Fruit fly (Drosophila melanogaster) whole organism, pupa: Measurements from ENCODE around the gene Ilp1.

ENCODE experiments used
- CG10348 ChIP-seq: fragments of 200-800 bp; sonication (Bioruptor generic); IDR thresholded peaks from 2 replicates; pipeline ENCODE4 v1.3.6; 2022; ENCODE audit warnings: missing biosample characterization, missing genetic modification characterization
- CG12605 ChIP-seq: fragments of 200-800 bp; sonication (Bioruptor generic); IDR thresholded peaks from 2 replicates; pipeline ENCODE4 v1.3.6; 2022; ENCODE audit warnings: missing biosample characterization, missing genetic modification characterization
- CG13204 ChIP-seq: fragments of 200-800 bp; sonication (Bioruptor generic); optimal IDR thresholded peaks from 2 replicates; lab custom pipeline; 2018; ENCODE audit warnings: missing biosample characterization, mild to moderate bottlenecking, missing genetic modification characterization, moderate library complexity
- CG14655 ChIP-seq: fragments of 200-800 bp; sonication (Bioruptor generic); optimal IDR thresholded peaks from 3 replicates; lab custom pipeline; 2017; ENCODE audit warnings: mild to moderate bottlenecking, missing biosample characterization, missing genetic modification reagents, missing genetic modification characterization
- CG15710 ChIP-seq: fragments of 200-800 bp; sonication (Bioruptor generic); optimal IDR thresholded peaks from 2 replicates; lab custom pipeline; 2018; ENCODE audit warnings: missing biosample characterization, mild to moderate bottlenecking, missing genetic modification characterization, moderate library complexity
- CG17806 ChIP-seq: fragments of 200-800 bp; sonication (Bioruptor generic); optimal IDR thresholded peaks from 2 replicates; lab custom pipeline; 2018; ENCODE audit warnings: missing biosample characterization, mild to moderate bottlenecking, missing genetic modification characterization, moderate library complexity
- CG32121 ChIP-seq: fragments of 200-800 bp; sonication (Bioruptor generic); IDR thresholded peaks from 2 replicates; pipeline ENCODE4 v1.3.6; 2022; ENCODE audit warnings: missing biosample characterization, missing genetic modification characterization
- CG34367 ChIP-seq: fragments of 200-800 bp; sonication (Bioruptor generic); optimal IDR thresholded peaks from 2 replicates; lab custom pipeline; 2018; ENCODE audit warnings: missing biosample characterization, mild to moderate bottlenecking, missing genetic modification characterization
- CG4496 ChIP-seq: fragments of 200-800 bp; sonication (Bioruptor generic); IDR thresholded peaks from 3 replicates; pipeline ENCODE4 v1.3.6; 2022; ENCODE audit warnings: missing biosample characterization, missing genetic modification characterization
- CG8159 ChIP-seq: fragments of 200-800 bp; sonication (Bioruptor generic); optimal IDR thresholded peaks from 3 replicates; lab custom pipeline; 2018; ENCODE audit warnings: missing biosample characterization, mild to moderate bottlenecking, missing genetic modification characterization, moderate library complexity
- CG8301 ChIP-seq: fragments of 200-800 bp; sonication (Bioruptor generic); optimal IDR thresholded peaks from 2 replicates; lab custom pipeline; 2018; ENCODE audit warnings: missing biosample characterization, mild to moderate bottlenecking, missing genetic modification characterization
- CG9948 ChIP-seq: fragments of 200-800 bp; sonication (Bioruptor generic); optimal IDR thresholded peaks from 2 replicates; lab custom pipeline; 2018; ENCODE audit warnings: missing biosample characterization, mild to moderate bottlenecking, missing genetic modification characterization, moderate library complexity
- D1 ChIP-seq: fragments of 200-800 bp; sonication (Bioruptor generic); optimal IDR thresholded peaks from 2 replicates; lab custom pipeline; 2018; ENCODE audit warnings: missing biosample characterization, mild to moderate bottlenecking, missing genetic modification characterization, moderate library complexity
- EcR ChIP-seq: fragments of 200-800 bp; sonication (Bioruptor generic); optimal IDR thresholded peaks from 3 replicates; lab custom pipeline; 2019; ENCODE audit warnings: missing biosample characterization, missing genetic modification characterization, mild to moderate bottlenecking, moderate library complexity, missing genetic modification reagents
- Ets98B ChIP-seq: fragments of 200-800 bp; sonication (Bioruptor generic); IDR thresholded peaks from 2 replicates; pipeline ENCODE4 v1.3.6; 2022; ENCODE audit warnings: missing biosample characterization, missing genetic modification characterization
- Pif1A ChIP-seq: fragments of 200-800 bp; sonication (Bioruptor generic); optimal IDR thresholded peaks from 3 replicates; lab custom pipeline; 2016; ENCODE audit warnings: missing biosample characterization, missing genetic modification characterization
- Pif1B ChIP-seq: fragments of 200-800 bp; sonication (Bioruptor generic); optimal IDR thresholded peaks from 3 replicates; lab custom pipeline; 2016; ENCODE audit warnings: missing biosample characterization, missing genetic modification characterization
- Snoo ChIP-seq: fragments of 200-800 bp; sonication (Bioruptor generic); optimal IDR thresholded peaks from 3 replicates; lab custom pipeline; 2017; ENCODE audit warnings: missing biosample characterization, mild to moderate bottlenecking, missing genetic modification characterization, inconsistent platforms
- fd96Ca ChIP-seq: fragments of 200-800 bp; sonication (Bioruptor generic); IDR thresholded peaks from 3 replicates; pipeline ENCODE4 v1.3.6; 2022; ENCODE audit warnings: missing biosample characterization, missing genetic modification characterization
- gl ChIP-seq: fragments of 200-800 bp; sonication (Bioruptor generic); optimal IDR thresholded peaks from 2 replicates; lab custom pipeline; 2018; ENCODE audit warnings: missing biosample characterization, mild to moderate bottlenecking, missing genetic modification characterization
- rn ChIP-seq: fragments of 200-800 bp; sonication (Bioruptor generic); IDR thresholded peaks from 2 replicates; pipeline ENCODE4 v1.3.6; 2022; ENCODE audit warnings: missing biosample characterization, missing genetic modification characterization

Ilp1 gene

dm6 chr3L:9832125-9832524, 33.9 kb downstream of the Ilp1 start:
- TF ChIP-seq gl (no peak), CG8159 (tag; lab: Kevin White, UChicago) (no peak), Snoo (no peak), Ets98B (GFP tag; lab: Robert Waterston, UW) (no peak), CG32121 (no peak), EcR (GFP tag; lab: Kevin White, UChicago) (no peak), CG34367 (no peak), CG14655 (GFP tag; lab: Kevin White, UChicago) (no peak)

- TF ChIP-seq Pif1A (GFP tag; lab: Kevin White, UChicago) (no peak), CG15710 (tag; lab: Kevin White, UChicago) (no peak), CG34367 (no peak), CG8159 (tag; lab: Kevin White, UChicago) (no peak), EcR (GFP tag; lab: Kevin White, UChicago) (no peak), D1 (tag; lab: Kevin White, UChicago) (no peak), CG13204 (GFP tag; lab: Kevin White, UChicago) (no peak), CG17806 (tag; lab: Kevin White, UChicago) (no peak), Snoo (no peak), CG4496 (GFP tag; lab: Robert Waterston, UW) (no peak), fd96Ca (GFP tag; lab: Robert Waterston, UW) (no peak), CG8301 (tag; lab: Kevin White, UChicago) (no peak), CG14655 (GFP tag; lab: Kevin White, UChicago) (no peak), gl (no peak), Ets98B (GFP tag; lab: Robert Waterston, UW) (no peak), CG12605 (GFP tag; lab: Robert Waterston, UW) (no peak)
Measured at dm6 chr3L:9836524-9837047, 38.4 kb downstream of the Ilp1 start, which contains the start of gene I-2. TSS of gene I-2 (minus strand) at chr3L:9836805.

dm6 chr3L:9837053-9837452, 38.8 kb downstream of the Ilp1 start:
- TF ChIP-seq CG8159 (tag; lab: Kevin White, UChicago), result no peak
- no peak for TF ChIP-seq Ets98B (GFP tag; lab: Robert Waterston, UW)
- no peak for TF ChIP-seq CG12605 (GFP tag; lab: Robert Waterston, UW)
- TF ChIP-seq CG8301 (tag; lab: Kevin White, UChicago), result no peak
- no peak for TF ChIP-seq CG17806 (tag; lab: Kevin White, UChicago)
- no peak for TF ChIP-seq D1 (tag; lab: Kevin White, UChicago)
- no peak for TF ChIP-seq CG32121
- TF ChIP-seq fd96Ca (GFP tag; lab: Robert Waterston, UW), result no peak
- no peak for TF ChIP-seq EcR (GFP tag; lab: Kevin White, UChicago)
- no peak for TF ChIP-seq CG4496 (GFP tag; lab: Robert Waterston, UW)
- TF ChIP-seq Pif1A (GFP tag; lab: Kevin White, UChicago), result no peak
- no peak for TF ChIP-seq CG15710 (tag; lab: Kevin White, UChicago)
- TF ChIP-seq CG13204 (GFP tag; lab: Kevin White, UChicago), result no peak
- TF ChIP-seq CG10348 (GFP tag; lab: Robert Waterston, UW), result no peak
- TF ChIP-seq rn (GFP tag; lab: Robert Waterston, UW), result no peak
- no peak for TF ChIP-seq gl
- TF ChIP-seq Pif1B (GFP tag; lab: Kevin White, UChicago), result no peak
- TF ChIP-seq CG9948 (tag; lab: Kevin White, UChicago), result no peak

dm6 chr3L:9838534-9838933, 40.3 kb downstream of the Ilp1 start, which contains the start of gene Cdk8:
TSS of gene Cdk8 (minus strand) at chr3L:9838670.
- TF ChIP-seq CG32121 (peak; percentile 38; the same call in 1 of the 2 replicates), CG17806 (tag; lab: Kevin White, UChicago) (peak; percentile 5), gl (no peak), Ets98B (GFP tag; lab: Robert Waterston, UW) (no peak), Pif1B (GFP tag; lab: Kevin White, UChicago) (no peak), Snoo (no peak), CG15710 (tag; lab: Kevin White, UChicago) (peak; percentile 5), D1 (tag; lab: Kevin White, UChicago) (peak; percentile 53)
- TF ChIP-seq, all 21 proteins: peak for 4

- no peak for TF ChIP-seq Pif1B (GFP tag; lab: Kevin White, UChicago)
- no peak for TF ChIP-seq CG12605 (GFP tag; lab: Robert Waterston, UW)
- no peak for TF ChIP-seq gl
- TF ChIP-seq Ets98B (GFP tag; lab: Robert Waterston, UW), result no peak
- no peak for TF ChIP-seq CG10348 (GFP tag; lab: Robert Waterston, UW)
- TF ChIP-seq CG8159 (tag; lab: Kevin White, UChicago), result no peak
- TF ChIP-seq CG15710 (tag; lab: Kevin White, UChicago), result no peak
- TF ChIP-seq CG34367, result no peak
Measured at dm6 chr3L:9840710-9841109, 42.5 kb downstream of the Ilp1 start.

dm6 chr3L:9842043-9842442, 43.8 kb downstream of the Ilp1 start:
- TF ChIP-seq CG4496 (GFP tag; lab: Robert Waterston, UW) (no peak), CG17806 (tag; lab: Kevin White, UChicago) (no peak), CG8159 (tag; lab: Kevin White, UChicago) (no peak), CG32121 (no peak), D1 (tag; lab: Kevin White, UChicago) (no peak), rn (GFP tag; lab: Robert Waterston, UW) (no peak), CG9948 (tag; lab: Kevin White, UChicago) (no peak)
